Fruit fly (Drosophila melanogaster) whole organism, pupa: ENCODE results near the gene PolA2.
A peak's percentile ranks its signal among the peaks of the same experiment; 100 is the strongest.

Source experiments
- CG10348 ChIP-seq: fragments of 200-800 bp; sonication (Bioruptor generic); IDR thresholded peaks from 2 replicates; pipeline ENCODE4 v1.3.6; 2022; ENCODE audit warnings: missing biosample characterization, missing genetic modification characterization
- CG12605 ChIP-seq: fragments of 200-800 bp; sonication (Bioruptor generic); IDR thresholded peaks from 2 replicates; pipeline ENCODE4 v1.3.6; 2022; ENCODE audit warnings: missing biosample characterization, missing genetic modification characterization
- CG13204 ChIP-seq: fragments of 200-800 bp; sonication (Bioruptor generic); optimal IDR thresholded peaks from 2 replicates; lab custom pipeline; 2018; ENCODE audit warnings: missing biosample characterization, mild to moderate bottlenecking, missing genetic modification characterization, moderate library complexity
- CG14655 ChIP-seq: fragments of 200-800 bp; sonication (Bioruptor generic); optimal IDR thresholded peaks from 3 replicates; lab custom pipeline; 2017; ENCODE audit warnings: mild to moderate bottlenecking, missing biosample characterization, missing genetic modification reagents, missing genetic modification characterization
- CG15710 ChIP-seq: fragments of 200-800 bp; sonication (Bioruptor generic); optimal IDR thresholded peaks from 2 replicates; lab custom pipeline; 2018; ENCODE audit warnings: missing biosample characterization, mild to moderate bottlenecking, missing genetic modification characterization, moderate library complexity
- CG17806 ChIP-seq: fragments of 200-800 bp; sonication (Bioruptor generic); optimal IDR thresholded peaks from 2 replicates; lab custom pipeline; 2018; ENCODE audit warnings: missing biosample characterization, mild to moderate bottlenecking, missing genetic modification characterization, moderate library complexity
- CG32121 ChIP-seq: fragments of 200-800 bp; sonication (Bioruptor generic); IDR thresholded peaks from 2 replicates; pipeline ENCODE4 v1.3.6; 2022; ENCODE audit warnings: missing biosample characterization, missing genetic modification characterization
- CG34367 ChIP-seq: fragments of 200-800 bp; sonication (Bioruptor generic); optimal IDR thresholded peaks from 2 replicates; lab custom pipeline; 2018; ENCODE audit warnings: missing biosample characterization, mild to moderate bottlenecking, missing genetic modification characterization
- CG4496 ChIP-seq: fragments of 200-800 bp; sonication (Bioruptor generic); IDR thresholded peaks from 3 replicates; pipeline ENCODE4 v1.3.6; 2022; ENCODE audit warnings: missing biosample characterization, missing genetic modification characterization
- CG8159 ChIP-seq: fragments of 200-800 bp; sonication (Bioruptor generic); optimal IDR thresholded peaks from 3 replicates; lab custom pipeline; 2018; ENCODE audit warnings: missing biosample characterization, mild to moderate bottlenecking, missing genetic modification characterization, moderate library complexity
- CG8301 ChIP-seq: fragments of 200-800 bp; sonication (Bioruptor generic); optimal IDR thresholded peaks from 2 replicates; lab custom pipeline; 2018; ENCODE audit warnings: missing biosample characterization, mild to moderate bottlenecking, missing genetic modification characterization
- CG9948 ChIP-seq: fragments of 200-800 bp; sonication (Bioruptor generic); optimal IDR thresholded peaks from 2 replicates; lab custom pipeline; 2018; ENCODE audit warnings: missing biosample characterization, mild to moderate bottlenecking, missing genetic modification characterization, moderate library complexity
- D1 ChIP-seq: fragments of 200-800 bp; sonication (Bioruptor generic); optimal IDR thresholded peaks from 2 replicates; lab custom pipeline; 2018; ENCODE audit warnings: missing biosample characterization, mild to moderate bottlenecking, missing genetic modification characterization, moderate library complexity
- EcR ChIP-seq: fragments of 200-800 bp; sonication (Bioruptor generic); optimal IDR thresholded peaks from 3 replicates; lab custom pipeline; 2019; ENCODE audit warnings: missing biosample characterization, missing genetic modification characterization, mild to moderate bottlenecking, moderate library complexity, missing genetic modification reagents
- Ets98B ChIP-seq: fragments of 200-800 bp; sonication (Bioruptor generic); IDR thresholded peaks from 2 replicates; pipeline ENCODE4 v1.3.6; 2022; ENCODE audit warnings: missing biosample characterization, missing genetic modification characterization
- Pif1A ChIP-seq: fragments of 200-800 bp; sonication (Bioruptor generic); optimal IDR thresholded peaks from 3 replicates; lab custom pipeline; 2016; ENCODE audit warnings: missing biosample characterization, missing genetic modification characterization
- Pif1B ChIP-seq: fragments of 200-800 bp; sonication (Bioruptor generic); optimal IDR thresholded peaks from 3 replicates; lab custom pipeline; 2016; ENCODE audit warnings: missing biosample characterization, missing genetic modification characterization
- Snoo ChIP-seq: fragments of 200-800 bp; sonication (Bioruptor generic); optimal IDR thresholded peaks from 3 replicates; lab custom pipeline; 2017; ENCODE audit warnings: missing biosample characterization, mild to moderate bottlenecking, missing genetic modification characterization, inconsistent platforms
- fd96Ca ChIP-seq: fragments of 200-800 bp; sonication (Bioruptor generic); IDR thresholded peaks from 3 replicates; pipeline ENCODE4 v1.3.6; 2022; ENCODE audit warnings: missing biosample characterization, missing genetic modification characterization
- gl ChIP-seq: fragments of 200-800 bp; sonication (Bioruptor generic); optimal IDR thresholded peaks from 2 replicates; lab custom pipeline; 2018; ENCODE audit warnings: missing biosample characterization, mild to moderate bottlenecking, missing genetic modification characterization
- rn ChIP-seq: fragments of 200-800 bp; sonication (Bioruptor generic); IDR thresholded peaks from 2 replicates; pipeline ENCODE4 v1.3.6; 2022; ENCODE audit warnings: missing biosample characterization, missing genetic modification characterization

PolA2 gene

DNA sequence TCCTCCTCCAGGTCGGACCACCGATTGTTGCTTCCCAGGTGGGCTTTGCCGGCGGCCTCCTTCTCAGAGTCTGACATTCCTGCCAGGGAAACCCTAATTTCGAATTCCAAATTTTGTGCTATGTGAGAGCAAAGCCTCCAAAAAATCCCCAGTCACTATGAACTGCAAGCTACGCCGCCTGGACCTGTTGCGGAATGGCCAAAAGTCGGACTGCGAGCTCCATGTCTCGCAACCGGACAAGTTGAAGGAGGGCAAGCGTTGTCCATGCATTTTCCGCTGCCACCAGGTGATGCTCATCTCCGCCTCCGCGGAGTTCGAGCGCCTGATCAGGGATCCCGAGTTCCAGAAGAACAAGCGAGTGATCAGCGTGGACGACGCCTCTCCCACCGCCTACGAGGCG, 26.4 kb downstream of the PolA2 start, which contains the start of the genes CG14262 and CG14260:
TSS of gene CG14262 (minus strand) at position 101 of the 400 bp plus-strand sequence.
TSS of gene CG14260 (plus strand) at position 128 of the 400 bp plus-strand sequence.
- TF ChIP-seq EcR (no peak), CG8159 (tag; lab: Kevin White, UChicago) (no peak), CG12605 (GFP tag; lab: Robert Waterston, UW) (no peak), CG34367 (no peak), Pif1A (GFP tag; lab: Kevin White, UChicago) (no peak), CG10348 (GFP tag; lab: Robert Waterston, UW) (no peak), CG15710 (tag; lab: Kevin White, UChicago) (no peak), Snoo (tag; lab: Kevin White, UChicago) (no peak), Ets98B (no peak), D1 (tag; lab: Kevin White, UChicago) (no peak), rn (no peak), CG8301 (tag; lab: Kevin White, UChicago) (no peak), Pif1B (no peak), fd96Ca (no peak), gl (tag; lab: Kevin White, UChicago) (no peak), CG4496 (GFP tag; lab: Robert Waterston, UW) (no peak), CG32121 (no peak)

dm6 chr3R:27270379-27271266, 31.7 kb downstream of the PolA2 start:
- TF ChIP-seq EcR (peak; percentile 73), CG10348 (GFP tag; lab: Robert Waterston, UW) (no peak), Snoo (tag; lab: Kevin White, UChicago) (no peak), CG34367 (no peak), CG14655 (GFP tag; lab: Kevin White, UChicago) (no peak), gl (tag; lab: Kevin White, UChicago) (no peak), Pif1A (GFP tag; lab: Kevin White, UChicago) (no peak), CG4496 (GFP tag; lab: Robert Waterston, UW) (no peak), CG13204 (GFP tag; lab: Kevin White, UChicago) (peak; percentile 6), D1 (tag; lab: Kevin White, UChicago) (no peak), fd96Ca (no peak), CG9948 (tag; lab: Kevin White, UChicago) (no peak), rn (no peak), CG12605 (GFP tag; lab: Robert Waterston, UW) (0 out of 2 replicates have a peak, but pooled peaks have one; percentile 14), Pif1B (no peak), Ets98B (peak; percentile 22; the same call in 1 of the 2 replicates), CG8159 (tag; lab: Kevin White, UChicago) (no peak), CG17806 (no peak), CG8301 (tag; lab: Kevin White, UChicago) (no peak), CG15710 (tag; lab: Kevin White, UChicago) (no peak), CG32121 (no peak)
- TF ChIP-seq, all 21 proteins: peak for 4

DNA sequence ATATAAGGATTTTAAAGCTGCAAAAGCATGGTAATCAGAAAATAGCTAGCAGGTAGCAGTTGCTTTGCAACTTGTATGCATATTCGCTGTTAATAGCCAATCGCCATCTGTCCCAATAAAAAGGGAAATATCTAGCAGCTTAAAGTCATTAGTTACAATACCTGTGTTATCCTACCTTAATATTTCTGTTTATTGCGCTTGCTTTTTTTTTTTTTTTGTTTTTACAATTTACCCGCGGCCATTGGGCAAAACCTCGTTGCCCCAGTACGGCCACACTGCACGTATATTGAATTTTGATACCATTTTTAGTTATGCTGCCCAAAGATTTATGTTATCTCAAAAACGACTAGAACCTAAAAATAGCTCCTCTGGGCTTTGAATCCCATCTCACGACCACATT, 33.3 kb downstream of the PolA2 start:
- TF ChIP-seq CG4496 (GFP tag; lab: Robert Waterston, UW) (peak; percentile 54; the same call in 1 of the 3 replicates), CG10348 (GFP tag; lab: Robert Waterston, UW) (no peak)

DNA sequence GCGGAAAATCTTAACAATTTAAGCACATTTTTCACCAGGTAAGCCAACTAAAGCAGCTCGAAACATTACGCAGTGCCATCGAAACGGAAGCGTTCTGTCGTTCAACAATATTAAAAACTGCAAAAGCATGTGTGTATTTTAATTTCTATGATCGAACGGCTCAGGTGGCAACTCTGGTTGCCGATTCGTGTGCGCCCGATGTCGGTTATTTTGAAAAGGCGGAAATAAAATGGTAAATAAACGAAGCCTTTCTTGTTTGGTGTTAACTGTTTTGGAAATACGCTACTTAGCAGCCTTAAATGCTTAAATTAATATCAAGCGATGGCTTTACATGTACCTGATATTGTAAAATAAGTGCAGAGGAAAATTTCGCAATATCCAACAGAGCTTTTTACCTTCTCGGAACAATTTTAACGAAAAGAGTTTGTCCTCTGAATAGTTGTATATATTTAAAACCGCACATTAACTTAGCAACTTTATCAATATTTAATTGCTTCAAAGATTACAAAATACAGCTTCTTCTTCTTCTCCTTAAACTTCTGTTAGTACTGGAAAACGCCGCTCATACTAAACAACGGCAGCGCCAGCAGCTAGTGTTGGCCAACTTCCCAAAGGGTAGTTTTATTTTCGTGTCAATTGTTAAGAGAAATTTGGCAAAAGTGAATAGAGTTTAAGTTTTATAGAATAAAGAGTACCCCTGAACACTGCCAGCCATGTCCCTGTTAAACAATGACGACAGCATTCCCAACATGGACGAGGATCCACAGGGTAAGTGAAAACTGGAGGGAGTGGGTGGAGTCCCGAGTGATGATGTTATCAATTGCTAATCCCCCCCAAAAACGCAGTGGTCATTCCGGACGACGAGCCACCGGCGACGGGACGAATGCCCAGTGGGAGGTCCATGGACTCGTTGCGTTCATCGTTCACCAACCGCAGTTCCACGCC, 34.4 kb downstream of the PolA2 start, which contains the start of gene CG5934:
TSS of gene CG5934 (plus strand) at position 588 of the 945 bp plus-strand sequence.
- no peak for TF ChIP-seq CG8301 (tag; lab: Kevin White, UChicago)
- TF ChIP-seq CG14655 (GFP tag; lab: Kevin White, UChicago) = no peak
- no peak for TF ChIP-seq CG8159 (tag; lab: Kevin White, UChicago)
- no peak for TF ChIP-seq Snoo (tag; lab: Kevin White, UChicago)
- TF ChIP-seq CG4496 (GFP tag; lab: Robert Waterston, UW) = peak; percentile 59; the same call in 1 of the 3 replicates
- no peak for TF ChIP-seq Pif1A (GFP tag; lab: Kevin White, UChicago)
- no peak for TF ChIP-seq CG32121
- TF ChIP-seq fd96Ca = no peak
- TF ChIP-seq Ets98B = peak; percentile 31; the same call in 1 of the 2 replicates

- TF ChIP-seq CG8301 (tag; lab: Kevin White, UChicago) (peak; percentile 22), EcR (peak; percentile 19), CG4496 (GFP tag; lab: Robert Waterston, UW) (peak; percentile 64; the same call in 2 of the 3 replicates), Pif1A (GFP tag; lab: Kevin White, UChicago) (peak; percentile 17), Pif1B (peak; percentile 41), CG34367 (peak; percentile 34), CG13204 (GFP tag; lab: Kevin White, UChicago) (peak; percentile 19), CG10348 (GFP tag; lab: Robert Waterston, UW) (no peak), CG8159 (tag; lab: Kevin White, UChicago) (peak; percentile 15), CG17806 (no peak), gl (tag; lab: Kevin White, UChicago) (peak; percentile 37), CG14655 (GFP tag; lab: Kevin White, UChicago) (peak; percentile 18), Ets98B (peak; percentile 49; the same call in 1 of the 2 replicates), Snoo (tag; lab: Kevin White, UChicago) (peak; percentile 1), rn (peak; percentile 21; the same call in 1 of the 2 replicates), CG9948 (tag; lab: Kevin White, UChicago) (no peak), CG12605 (GFP tag; lab: Robert Waterston, UW) (no peak; the same call in 1 of the 2 replicates), fd96Ca (peak; percentile 63), CG32121 (no peak)
These were observed 35.8 kb downstream of the PolA2 start, which contains the start of gene CG5938 for dm6 chr3R:27274533-27275447. Gene CG5938, plus strand, starts transcription at chr3R:27274794.
